Worm (Caenorhabditis elegans): Measurements from ENCODE around the gene F10E9.2.

DNA sequence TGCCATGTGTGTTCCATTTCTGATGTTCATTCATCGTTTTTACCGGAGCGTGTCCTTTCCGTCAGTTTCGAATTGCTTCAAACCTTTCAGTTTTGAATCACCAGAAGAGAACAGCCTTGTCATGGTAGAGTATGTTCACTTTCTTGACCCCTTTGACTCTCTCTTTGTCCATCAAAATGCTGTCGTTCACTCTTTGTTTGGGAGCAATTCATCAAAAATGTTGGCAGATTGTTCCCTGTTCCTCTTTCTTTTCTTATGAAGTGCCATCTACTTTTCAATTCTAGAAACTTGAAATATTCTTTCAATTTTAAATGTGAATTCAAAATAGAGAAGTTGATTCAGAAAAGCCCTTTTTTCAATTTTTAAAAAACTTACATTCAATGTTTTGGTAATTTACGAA, 31.2 kb upstream of the F10E9.2 start:
- TF ChIP-seq ceh-27 (GFP tag; optimal IDR thresholded peaks at IDR 0.05) (no peak), somi-1 (GFP tag; optimal IDR thresholded peaks at IDR 0.05) (no peak), attf-3 (GFP tag; conservative IDR thresholded peaks at IDR 0.05) (no peak), pha-4 (tag; optimal IDR thresholded peaks at IDR 0.05) (no peak), nhr-120 (GFP tag; IDR thresholded peaks at IDR 0.05) (no peak), F49E8.2 (tag; optimal IDR thresholded peaks at IDR 0.05; ENCODE audit: insufficient read depth) (no peak), mel-28 (tag; optimal IDR thresholded peaks at IDR 0.05; ENCODE audit: borderline replicate concordance) (no peak), F57C9.4 (tag; optimal IDR thresholded peaks at IDR 0.05) (no peak), K12H6.12 (tag; optimal IDR thresholded peaks at IDR 0.05) (no peak), Y53F4B.3 (GFP tag; IDR thresholded peaks at IDR 0.05) (no peak), rcor-1 (GFP tag; IDR thresholded peaks at IDR 0.05) (no peak), F55B11.4 (tag; optimal IDR thresholded peaks at IDR 0.05; ENCODE audit: borderline replicate concordance, insufficient read depth) (no peak), zfh-2 (GFP tag; conservative IDR thresholded peaks at IDR 0.05) (no peak), snpc-1.3 (tag; optimal IDR thresholded peaks at IDR 0.05; ENCODE audit: insufficient read depth) (no peak)
